Worm (Caenorhabditis elegans) whole organism, late embryonic: ENCODE data around the gene R11E3.19.

Experiments used
- C08G9.2 ChIP-seq: sonication (generic microtip); optimal IDR thresholded peaks from 2 replicates; lab custom pipeline; 2016; ENCODE audit warnings: mild to moderate bottlenecking, missing genetic modification characterization, moderate library complexity, missing compliant biosample characterization
- C38D4.7 ChIP-seq: fragments of 200-800 bp; sonication (Bioruptor generic); optimal IDR thresholded peaks from 2 replicates; lab custom pipeline; 2018; ENCODE audit warnings: mild to moderate bottlenecking, missing genetic modification characterization, moderate library complexity, missing compliant biosample characterization
- F13H6.1 ChIP-seq: sonication (generic microtip); optimal IDR thresholded peaks from 2 replicates; lab custom pipeline; 2016; ENCODE audit warnings: missing genetic modification characterization, missing compliant biosample characterization
- K02D7.2 ChIP-seq: sonication (generic microtip); optimal IDR thresholded peaks from 2 replicates; lab custom pipeline; 2017; ENCODE audit warnings: mild to moderate bottlenecking, missing genetic modification characterization, missing compliant biosample characterization
- T23F11.4 ChIP-seq: fragments of 200-800 bp; sonication (Bioruptor generic); optimal IDR thresholded peaks from 2 replicates; lab custom pipeline; 2018; ENCODE audit warnings: mild to moderate bottlenecking, missing genetic modification characterization, missing compliant biosample characterization
- ahr-1 ChIP-seq: sonication (generic microtip); optimal IDR thresholded peaks from 2 replicates; lab custom pipeline; 2016; ENCODE audit warnings: missing genetic modification characterization, missing compliant biosample characterization
- ceh-14 ChIP-seq: sonication (generic microtip); optimal IDR thresholded peaks from 2 replicates; lab custom pipeline; 2016; ENCODE audit warnings: missing genotype, missing genetic modification characterization, missing compliant biosample characterization
- ceh-18 ChIP-seq: sonication (generic microtip); optimal IDR thresholded peaks from 2 replicates; lab custom pipeline; 2016; ENCODE audit warnings: missing genetic modification characterization, missing compliant biosample characterization
- ceh-19 ChIP-seq: fragments of 200-800 bp; sonication (Bioruptor generic); optimal IDR thresholded peaks from 2 replicates; lab custom pipeline; 2018; ENCODE audit warnings: mild to moderate bottlenecking, missing genetic modification characterization, missing compliant biosample characterization
- ceh-22 ChIP-seq: sonication (generic microtip); optimal IDR thresholded peaks from 2 replicates; lab custom pipeline; 2017; ENCODE audit warnings: missing biosample characterization, missing genetic modification characterization
- ceh-31 ChIP-seq: sonication (generic microtip); optimal IDR thresholded peaks from 2 replicates; lab custom pipeline; 2016; ENCODE audit warnings: missing genetic modification characterization, missing compliant biosample characterization
- ceh-34 ChIP-seq: sonication (generic microtip); optimal IDR thresholded peaks from 2 replicates; lab custom pipeline; 2016; ENCODE audit warnings: mild to moderate bottlenecking, missing genetic modification characterization, missing compliant biosample characterization
- ceh-45 ChIP-seq: fragments of 200-800 bp; sonication (Bioruptor generic); IDR thresholded peaks from 2 replicates; pipeline ENCODE4 v1.3.6; 2022; ENCODE audit warnings: missing genetic modification reagents, missing genetic modification characterization, missing compliant biosample characterization
- che-1 ChIP-seq: sonication (generic microtip); optimal IDR thresholded peaks from 2 replicates; lab custom pipeline; 2016; ENCODE audit warnings: mild to moderate bottlenecking, missing genetic modification characterization, missing compliant biosample characterization
- elt-2 ChIP-seq: sonication (generic microtip); optimal IDR thresholded peaks from 2 replicates; lab custom pipeline; 2016; ENCODE audit warnings: missing genetic modification reagents, missing genetic modification characterization, missing compliant biosample characterization
- elt-4 ChIP-seq: sonication (generic microtip); optimal IDR thresholded peaks from 2 replicates; lab custom pipeline; 2016; ENCODE audit warnings: missing genetic modification characterization, missing compliant biosample characterization
- eyg-1 ChIP-seq: sonication (generic microtip); optimal IDR thresholded peaks from 2 replicates; lab custom pipeline; 2016; ENCODE audit warnings: missing genotype, missing genetic modification characterization, missing compliant biosample characterization
- fkh-10 ChIP-seq: fragments of 150-350 bp; optimal IDR thresholded peaks from 2 replicates; lab custom pipeline; 2014; ENCODE audit warnings: missing biosample characterization, missing genetic modification reagents, missing genetic modification characterization
- fkh-6 ChIP-seq: sonication (generic microtip); optimal IDR thresholded peaks from 2 replicates; lab custom pipeline; 2016; ENCODE audit warnings: missing genetic modification characterization, missing compliant biosample characterization
- gmeb-2 ChIP-seq: sonication (generic microtip); optimal IDR thresholded peaks from 2 replicates; lab custom pipeline; 2016; ENCODE audit warnings: missing genetic modification characterization, inconsistent platforms, missing compliant biosample characterization
- hlh-13 ChIP-seq: fragments of 200-800 bp; sonication (Bioruptor generic); optimal IDR thresholded peaks from 2 replicates; lab custom pipeline; 2018; ENCODE audit warnings: mild to moderate bottlenecking, missing genetic modification characterization, missing compliant biosample characterization
- hlh-15 ChIP-seq: sonication (generic microtip); optimal IDR thresholded peaks from 2 replicates; lab custom pipeline; 2016; ENCODE audit warnings: missing genetic modification characterization, missing compliant biosample characterization
- hlh-30 ChIP-seq: sonication (generic microtip); optimal IDR thresholded peaks from 2 replicates; lab custom pipeline; 2017; ENCODE audit warnings: antibody characterized with exemption, missing genetic modification characterization, missing compliant biosample characterization; ENCODE audit not compliant: insufficient read depth
- hlh-6 ChIP-seq: sonication (generic microtip); optimal IDR thresholded peaks from 2 replicates; lab custom pipeline; 2016; ENCODE audit warnings: missing genotype, missing genetic modification characterization, missing compliant biosample characterization
- hlh-8 ChIP-seq: sonication (generic microtip); optimal IDR thresholded peaks from 2 replicates; lab custom pipeline; 2016; ENCODE audit warnings: missing genotype, missing genetic modification characterization, missing compliant biosample characterization
- nfya-1 ChIP-seq: sonication (generic microtip); optimal IDR thresholded peaks from 2 replicates; lab custom pipeline; 2017; ENCODE audit warnings: missing genetic modification characterization, mild to moderate bottlenecking, missing compliant biosample characterization, antibody characterized with exemption, moderate library complexity
- nhr-11 ChIP-seq: fragments of 150-350 bp; optimal IDR thresholded peaks from 2 replicates; lab custom pipeline; 2014; ENCODE audit warnings: missing biosample characterization, missing genetic modification characterization
- nhr-232 ChIP-seq: sonication (generic microtip); optimal IDR thresholded peaks from 2 replicates; lab custom pipeline; 2016; ENCODE audit warnings: missing genetic modification characterization, missing compliant biosample characterization
- odd-2 ChIP-seq: sonication (generic microtip); optimal IDR thresholded peaks from 2 replicates; lab custom pipeline; 2017; ENCODE audit warnings: antibody characterized with exemption, mild to moderate bottlenecking, missing genetic modification characterization, missing compliant biosample characterization
- pax-1 ChIP-seq: fragments of 150-350 bp; optimal IDR thresholded peaks from 2 replicates; lab custom pipeline; 2014; ENCODE audit warnings: missing biosample characterization, missing genetic modification characterization
- pha-2 ChIP-seq: sonication (generic microtip); optimal IDR thresholded peaks from 2 replicates; lab custom pipeline; 2017; ENCODE audit warnings: mild to moderate bottlenecking, missing genetic modification characterization, missing compliant biosample characterization
- pqm-1 ChIP-seq: sonication (generic microtip); optimal IDR thresholded peaks from 2 replicates; lab custom pipeline; 2016; ENCODE audit warnings: missing genetic modification characterization, missing compliant biosample characterization
- ref-2 ChIP-seq: sonication (generic microtip); optimal IDR thresholded peaks from 2 replicates; lab custom pipeline; 2016; ENCODE audit warnings: missing genetic modification characterization, missing compliant biosample characterization
- rnt-1 ChIP-seq: sonication (generic microtip); optimal IDR thresholded peaks from 2 replicates; lab custom pipeline; 2016; ENCODE audit warnings: missing genetic modification characterization, missing compliant biosample characterization
- sdc-2 ChIP-seq: sonication (generic microtip); optimal IDR thresholded peaks from 2 replicates; lab custom pipeline; 2016; ENCODE audit warnings: missing genotype, missing genetic modification characterization, missing compliant biosample characterization
- sox-2 ChIP-seq: fragments of 200-800 bp; sonication (Bioruptor generic); IDR thresholded peaks from 2 replicates; pipeline ENCODE4 v1.3.6; 2022; ENCODE audit warnings: missing genetic modification reagents, missing genetic modification characterization, missing compliant biosample characterization
- sox-4 ChIP-seq: sonication (generic microtip); optimal IDR thresholded peaks from 2 replicates; lab custom pipeline; 2017; ENCODE audit warnings: mild to moderate bottlenecking, missing genetic modification characterization, inconsistent platforms, missing compliant biosample characterization
- tbx-2 ChIP-seq: sonication (generic microtip); optimal IDR thresholded peaks from 2 replicates; lab custom pipeline; 2016; ENCODE audit warnings: missing genetic modification characterization, missing compliant biosample characterization
- unc-42 ChIP-seq: sonication (generic microtip); optimal IDR thresholded peaks from 2 replicates; lab custom pipeline; 2016; ENCODE audit warnings: missing genotype, missing genetic modification characterization, missing compliant biosample characterization
- unc-55 ChIP-seq: sonication (generic microtip); optimal IDR thresholded peaks from 2 replicates; lab custom pipeline; 2017; ENCODE audit warnings: missing biosample characterization, missing genetic modification reagents, missing genetic modification characterization
- ztf-16 ChIP-seq: sonication (generic microtip); optimal IDR thresholded peaks from 2 replicates; lab custom pipeline; 2017; ENCODE audit warnings: missing genetic modification characterization, missing compliant biosample characterization

The R11E3.19 gene

DNA sequence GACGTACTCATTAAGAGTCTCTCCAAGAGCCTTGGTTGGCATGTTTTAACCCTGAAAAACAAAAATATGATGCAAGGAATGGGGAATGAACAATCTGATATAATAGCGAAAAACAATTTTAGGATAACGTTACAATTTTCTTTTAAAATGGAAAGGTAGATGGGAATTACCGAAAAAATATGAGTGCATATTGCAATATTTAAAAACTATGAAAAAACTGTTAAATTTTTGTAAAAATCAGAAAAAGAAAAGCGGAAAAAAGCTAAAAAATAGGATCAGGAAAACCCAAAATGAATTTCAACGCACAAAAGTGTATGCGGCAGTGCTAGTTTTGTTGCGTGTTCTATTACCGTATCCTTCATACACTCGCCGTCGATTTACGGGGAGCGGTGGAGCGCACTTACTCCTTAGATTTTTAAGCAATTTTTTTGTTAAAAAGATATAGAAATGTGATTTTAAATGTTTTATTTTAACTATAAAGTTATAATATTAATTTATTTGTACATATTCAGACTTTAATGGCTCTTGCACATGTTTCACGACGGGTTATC, 26.1 kb downstream of the R11E3.19 start, which contains the start of the genes rpl-20 and Y17G9B.5 (continued):
- peak; percentile 76 for TF ChIP-seq unc-55 (GFP tag; lab: Kevin White, UChicago)
- TF ChIP-seq ztf-16 (tag; lab: Kevin White, UChicago), result peak; percentile 96
- TF ChIP-seq nhr-232 (tag; lab: Kevin White, UChicago), result no peak
- peak; percentile 85 for TF ChIP-seq pax-1 (tag; lab: Kevin White, UChicago)
- peak; percentile 75 for TF ChIP-seq hlh-30 (tag; lab: Kevin White, UChicago)
- TF ChIP-seq gmeb-2 (tag; lab: Kevin White, UChicago), result peak; percentile 80
- no peak for TF ChIP-seq odd-2
- TF ChIP-seq T23F11.4 (GFP tag; lab: Kevin White, UChicago), result peak; percentile 79
- TF ChIP-seq tbx-2 (tag; lab: Kevin White, UChicago), result peak; percentile 97
- TF ChIP-seq nhr-11 (tag; lab: Kevin White, UChicago), result peak; percentile 55
- no peak for TF ChIP-seq hlh-6 (tag; lab: Kevin White, UChicago)
- TF ChIP-seq sox-2 (GFP tag; lab: Robert Waterston, UW), result peak; percentile 89
- peak; percentile 29 for TF ChIP-seq ceh-22
- TF ChIP-seq fkh-6, result peak; percentile 40
- peak; percentile 68 for TF ChIP-seq ahr-1 (tag; lab: Kevin White, UChicago)
- peak; percentile 45; the same call in 1 of the 2 replicates for TF ChIP-seq ceh-45 (GFP tag; lab: Robert Waterston, UW)
- TF ChIP-seq ceh-14, result peak; percentile 93

DNA sequence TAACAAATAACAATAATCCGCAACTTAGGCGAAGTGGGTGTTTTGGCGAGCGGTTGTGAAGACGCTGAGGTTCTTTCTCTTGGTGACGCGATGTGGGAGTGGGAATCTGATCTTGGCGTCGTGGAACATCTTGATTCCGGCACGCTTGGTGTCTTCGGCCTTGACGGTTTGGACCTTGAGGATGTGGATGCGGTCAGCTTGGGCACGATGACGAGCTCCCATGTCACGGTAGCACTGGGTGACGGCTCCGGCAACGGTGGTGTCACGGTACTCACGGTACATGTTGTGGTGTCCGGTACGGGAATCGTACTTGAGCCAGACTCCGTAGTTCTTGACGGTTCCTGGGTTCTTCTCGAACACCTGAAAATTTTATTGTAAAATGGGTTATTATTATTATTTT, 26.7 kb downstream of the R11E3.19 start:
- TF ChIP-seq che-1 (no peak), unc-55 (GFP tag; lab: Kevin White, UChicago) (no peak), hlh-8 (tag; lab: Kevin White, UChicago) (no peak)

ce11 chrIV:4748408-4749105, 27.3 kb downstream of the R11E3.19 start, which contains the start of gene cyc-2.1:
cyc-2.1 (minus strand) TSS chrIV:4749012.
- TF ChIP-seq C38D4.7 (GFP tag; lab: Kevin White, UChicago), result no peak
- TF ChIP-seq ceh-18 (tag; lab: Kevin White, UChicago), result peak; percentile 15
- TF ChIP-seq ceh-34, result peak; percentile 37
- no peak for TF ChIP-seq ceh-45 (GFP tag; lab: Robert Waterston, UW)
- peak; percentile 45 for TF ChIP-seq rnt-1 (tag; lab: Kevin White, UChicago)
- peak; percentile 28 for TF ChIP-seq pha-2 (tag; lab: Kevin White, UChicago)
- TF ChIP-seq pqm-1 (tag; lab: Kevin White, UChicago), result peak; percentile 6
- peak; percentile 62 for TF ChIP-seq elt-2 (tag; lab: Kevin White, UChicago)
- TF ChIP-seq tbx-2 (tag; lab: Kevin White, UChicago), result peak; percentile 9
- no peak for TF ChIP-seq hlh-30 (tag; lab: Kevin White, UChicago)
- TF ChIP-seq fkh-6, result no peak
- no peak for TF ChIP-seq F13H6.1 (tag; lab: Kevin White, UChicago)
- no peak for TF ChIP-seq eyg-1
- TF ChIP-seq hlh-15 (tag; lab: Kevin White, UChicago), result no peak
- TF ChIP-seq unc-42 (tag; lab: Kevin White, UChicago), result no peak
- peak; percentile 27 for TF ChIP-seq sdc-2 (tag; lab: Kevin White, UChicago)
- TF ChIP-seq elt-4 (tag; lab: Kevin White, UChicago), result no peak
- TF ChIP-seq unc-55 (GFP tag; lab: Kevin White, UChicago), result peak; percentile 22
- TF ChIP-seq sox-4 (tag; lab: Kevin White, UChicago), result no peak
- no peak for TF ChIP-seq fkh-10 (GFP tag; lab: Kevin White, UChicago)
- TF ChIP-seq ref-2, result peak; percentile 7
- TF ChIP-seq nfya-1, result peak; percentile 62
- no peak for TF ChIP-seq hlh-13 (GFP tag; lab: Kevin White, UChicago)
- TF ChIP-seq ceh-31 (tag; lab: Kevin White, UChicago), result peak; percentile 43
- no peak for TF ChIP-seq ceh-19 (GFP tag; lab: Kevin White, UChicago)
- TF ChIP-seq C08G9.2 (tag; lab: Kevin White, UChicago), result no peak
- no peak for TF ChIP-seq T23F11.4 (GFP tag; lab: Kevin White, UChicago)
- TF ChIP-seq K02D7.2 (tag; lab: Kevin White, UChicago), result no peak
